Fruit fly (Drosophila melanogaster) whole organism, embryonic: ENCODE results near the gene CG14642.

Experiments used
- B-H1 ChIP-seq: fragments of 200-800 bp; sonication (Bioruptor generic); IDR thresholded peaks from 3 replicates; pipeline ENCODE4 v1.3.6; 2022; ENCODE audit warnings: missing biosample characterization, missing genetic modification characterization
- CG11696 ChIP-seq: fragments of 200-800 bp; sonication (Bioruptor generic); IDR thresholded peaks from 2 replicates; pipeline ENCODE4 v1.3.6; 2022; ENCODE audit warnings: missing biosample characterization, missing genetic modification characterization
- CG12071 ChIP-seq: fragments of 200-800 bp; sonication (Bioruptor generic); optimal IDR thresholded peaks from 3 replicates; lab custom pipeline; 2018; ENCODE audit warnings: missing biosample characterization, mild to moderate bottlenecking, missing genetic modification characterization
- CG12219 ChIP-seq: fragments of 200-800 bp; sonication (Bioruptor generic); optimal IDR thresholded peaks from 3 replicates; lab custom pipeline; 2018; ENCODE audit warnings: missing biosample characterization, mild to moderate bottlenecking, missing genetic modification characterization
- CG12299 ChIP-seq: fragments of 200-800 bp; sonication (Bioruptor generic); optimal IDR thresholded peaks from 2 replicates; lab custom pipeline; 2018; ENCODE audit warnings: missing biosample characterization, mild to moderate bottlenecking, missing genetic modification characterization
- CG12744 ChIP-seq: fragments of 200-800 bp; sonication (Bioruptor generic); optimal IDR thresholded peaks from 2 replicates; lab custom pipeline; 2016; ENCODE audit warnings: missing biosample characterization, missing genetic modification characterization
- CG12942 ChIP-seq: fragments of 200-800 bp; sonication (Bioruptor generic); optimal IDR thresholded peaks from 3 replicates; lab custom pipeline; 2016; ENCODE audit warnings: missing biosample characterization, missing genetic modification characterization
- CG13287 ChIP-seq: fragments of 200-800 bp; sonication (Bioruptor generic); IDR thresholded peaks from 2 replicates; pipeline ENCODE4 v1.3.6; 2022; ENCODE audit warnings: missing biosample characterization, missing genetic modification characterization; ENCODE audit not compliant: partially characterized antibody
- CG13424 ChIP-seq: fragments of 200-800 bp; sonication (Bioruptor generic); optimal IDR thresholded peaks from 2 replicates; lab custom pipeline; 2019; ENCODE audit warnings: missing biosample characterization, mild to moderate bottlenecking, missing genetic modification characterization, moderate library complexity
- CG13624 ChIP-seq: fragments of 200-800 bp; sonication (Bioruptor generic); optimal IDR thresholded peaks from 2 replicates; lab custom pipeline; 2016; ENCODE audit warnings: missing biosample characterization, missing genetic modification characterization
- CG1529 ChIP-seq: fragments of 200-800 bp; sonication (Bioruptor generic); optimal IDR thresholded peaks from 3 replicates; lab custom pipeline; 2018; ENCODE audit warnings: missing biosample characterization, missing genetic modification characterization
- CG15514 ChIP-seq: fragments of 200-800 bp; sonication (Bioruptor generic); optimal IDR thresholded peaks from 3 replicates; lab custom pipeline; 2017; ENCODE audit warnings: missing biosample characterization, missing genetic modification characterization, mild to moderate bottlenecking, moderate library complexity, missing genetic modification reagents
- CG16813 ChIP-seq: fragments of 200-800 bp; sonication (Bioruptor generic); IDR thresholded peaks from 3 replicates; pipeline ENCODE4 v1.3.6; 2022; ENCODE audit warnings: missing biosample characterization, missing genetic modification characterization; ENCODE audit not compliant: partially characterized antibody
- CG17385 ChIP-seq: fragments of 200-800 bp; sonication (Bioruptor generic); optimal IDR thresholded peaks from 3 replicates; lab custom pipeline; 2018; ENCODE audit warnings: missing biosample characterization, mild to moderate bottlenecking, missing genetic modification characterization
- CG2199 ChIP-seq: fragments of 200-800 bp; sonication (Bioruptor generic); IDR thresholded peaks from 3 replicates; pipeline ENCODE4 v1.3.6; 2022; ENCODE audit warnings: missing biosample characterization, missing genetic modification characterization
- CG2678 ChIP-seq: fragments of 200-800 bp; sonication (Bioruptor generic); optimal IDR thresholded peaks from 3 replicates; lab custom pipeline; 2019; ENCODE audit warnings: missing biosample characterization, mild to moderate bottlenecking, missing genetic modification characterization, moderate library complexity
- CG30020 ChIP-seq: fragments of 200-800 bp; optimal IDR thresholded peaks from 2 replicates; lab custom pipeline; 2019; ENCODE audit warnings: missing biosample characterization, mild to moderate bottlenecking, missing genetic modification characterization, moderate library complexity
- CG4328 ChIP-seq: fragments of 200-800 bp; sonication (Bioruptor generic); optimal IDR thresholded peaks from 3 replicates; lab custom pipeline; 2017; ENCODE audit warnings: missing biosample characterization, missing genetic modification reagents, missing genetic modification characterization
- CG6654 ChIP-seq: fragments of 200-800 bp; sonication (Bioruptor generic); optimal IDR thresholded peaks from 2 replicates; lab custom pipeline; 2017; ENCODE audit warnings: missing biosample characterization, mild to moderate bottlenecking, missing genetic modification characterization
- CG6765 ChIP-seq: fragments of 200-800 bp; sonication (Bioruptor generic); optimal IDR thresholded peaks from 3 replicates; lab custom pipeline; 2017; ENCODE audit warnings: missing biosample characterization, mild to moderate bottlenecking, missing genetic modification characterization
- CG6854 ChIP-seq: fragments of 200-800 bp; sonication (Bioruptor generic); optimal IDR thresholded peaks from 3 replicates; lab custom pipeline; 2017; ENCODE audit warnings: missing biosample characterization, mild to moderate bottlenecking, missing genetic modification characterization
- CG8388 ChIP-seq: fragments of 200-800 bp; sonication (Bioruptor generic); optimal IDR thresholded peaks from 2 replicates; lab custom pipeline; 2019; ENCODE audit warnings: missing biosample characterization, mild to moderate bottlenecking, missing genetic modification characterization, moderate library complexity
- CG8478 ChIP-seq: fragments of >200 bp; optimal IDR thresholded peaks from 2 replicates; lab custom pipeline; 2018
- Chrac-16 ChIP-seq: fragments of 200-800 bp; sonication (Bioruptor generic); optimal IDR thresholded peaks from 3 replicates; lab custom pipeline; 2016; ENCODE audit warnings: missing biosample characterization, missing genetic modification characterization
- Dbx ChIP-seq: fragments of 200-800 bp; sonication (Bioruptor generic); IDR thresholded peaks from 3 replicates; pipeline ENCODE4 v1.3.6; 2022; ENCODE audit warnings: missing biosample characterization, missing genetic modification characterization
- Hmx ChIP-seq: fragments of 200-800 bp; sonication (Bioruptor generic); optimal IDR thresholded peaks from 2 replicates; lab custom pipeline; 2016; ENCODE audit warnings: missing biosample characterization, missing genetic modification characterization
- Oaz ChIP-seq: fragments of 200-800 bp; sonication (Bioruptor generic); IDR thresholded peaks from 2 replicates; pipeline ENCODE4 v1.3.6; 2022; ENCODE audit warnings: missing biosample characterization, missing genetic modification characterization
- Oli ChIP-seq: fragments of 200-800 bp; sonication (Bioruptor generic); optimal IDR thresholded peaks from 2 replicates; lab custom pipeline; 2018; ENCODE audit warnings: missing biosample characterization, mild to moderate bottlenecking, missing genetic modification characterization, moderate library complexity
- Opbp ChIP-seq: fragments of 200-800 bp; sonication (Bioruptor generic); IDR thresholded peaks from 3 replicates; pipeline ENCODE4 v1.3.6; 2022; ENCODE audit warnings: missing biosample characterization, missing genetic modification characterization; ENCODE audit not compliant: partially characterized antibody
- Ptx1 ChIP-seq: fragments of 200-800 bp; sonication (Bioruptor generic); IDR thresholded peaks from 2 replicates; pipeline ENCODE4 v1.3.6; 2022; ENCODE audit warnings: missing biosample characterization, missing genetic modification characterization
- Side ChIP-seq: fragments of 200-800 bp; sonication (Bioruptor generic); optimal IDR thresholded peaks from 2 replicates; lab custom pipeline; 2016; ENCODE audit warnings: missing biosample characterization, missing genetic modification characterization
- abd-A ChIP-seq: fragments of 200-800 bp; sonication (Bioruptor generic); optimal IDR thresholded peaks from 3 replicates; lab custom pipeline; 2019; ENCODE audit warnings: missing biosample characterization, mild to moderate bottlenecking, missing genetic modification characterization, moderate library complexity
- ara ChIP-seq: fragments of 200-800 bp; sonication (Bioruptor generic); IDR thresholded peaks from 2 replicates; pipeline ENCODE4 v1.3.6; 2022; ENCODE audit warnings: missing biosample characterization, missing genetic modification characterization
- bigmax ChIP-seq: fragments of 200-800 bp; sonication (Bioruptor generic); optimal IDR thresholded peaks from 2 replicates; lab custom pipeline; 2018; ENCODE audit warnings: missing biosample characterization, mild to moderate bottlenecking, missing genetic modification characterization
- btn ChIP-seq: fragments of 200-800 bp; sonication (Bioruptor generic); optimal IDR thresholded peaks from 2 replicates; lab custom pipeline; 2016; ENCODE audit warnings: missing biosample characterization, missing genetic modification characterization
- dimm ChIP-seq: fragments of 200-800 bp; sonication (Bioruptor generic); IDR thresholded peaks from 2 replicates; pipeline ENCODE4 v1.3.6; 2022; ENCODE audit warnings: missing biosample characterization, missing genetic modification characterization
- en ChIP-seq: fragments of 200-800 bp; sonication (Bioruptor generic); optimal IDR thresholded peaks from 2 replicates; lab custom pipeline; 2016; ENCODE audit warnings: missing biosample characterization, missing genetic modification characterization
- gem ChIP-seq: fragments of 200-800 bp; sonication (Bioruptor generic); optimal IDR thresholded peaks from 2 replicates; lab custom pipeline; 2019; ENCODE audit warnings: missing biosample characterization, mild to moderate bottlenecking, missing genetic modification characterization, moderate library complexity
- gro ChIP-seq: fragments of 200-800 bp; sonication (Bioruptor generic); optimal IDR thresholded peaks from 2 replicates; lab custom pipeline; 2016; ENCODE audit warnings: missing biosample characterization, missing genetic modification characterization
- gt ChIP-seq: fragments of 200-800 bp; sonication (Bioruptor generic); IDR thresholded peaks from 2 replicates; pipeline ENCODE4 v1.3.6; 2022; ENCODE audit warnings: missing biosample characterization, missing genetic modification characterization
- ham ChIP-seq: fragments of 200-800 bp; sonication (Bioruptor generic); IDR thresholded peaks from 2 replicates; pipeline ENCODE4 v1.3.6; 2022; ENCODE audit warnings: missing biosample characterization, missing genetic modification characterization
- hb ChIP-seq: fragments of 200-800 bp; sonication (Bioruptor generic); IDR thresholded peaks from 3 replicates; pipeline ENCODE4 v1.3.6; 2022; ENCODE audit warnings: missing biosample characterization, missing genetic modification characterization; ENCODE audit not compliant: partially characterized antibody
- mam ChIP-seq: fragments of 200-800 bp; sonication (Bioruptor generic); optimal IDR thresholded peaks from 3 replicates; lab custom pipeline; 2016; ENCODE audit warnings: missing biosample characterization, missing genetic modification characterization
- org-1 ChIP-seq: fragments of 200-800 bp; sonication (Bioruptor generic); optimal IDR thresholded peaks from 2 replicates; lab custom pipeline; 2017; ENCODE audit warnings: missing biosample characterization, missing genetic modification characterization
- pum ChIP-seq: fragments of 200-800 bp; sonication (Bioruptor generic); optimal IDR thresholded peaks from 2 replicates; lab custom pipeline; 2016; ENCODE audit warnings: missing biosample characterization, missing genetic modification characterization
- sc ChIP-seq, 3 experiments: fragments of >200 bp in 2 of 3; fragments of 200-800 bp in 1 of 3; sonication (Bioruptor generic) in 1 of 3; optimal IDR thresholded peaks; 2 replicates in 2 of 3; 3 replicates in 1 of 3; lab custom pipeline; 2017; ENCODE audit warnings: mild to moderate bottlenecking in 1 of 3, missing biosample characterization in 1 of 3, missing genetic modification characterization in 1 of 3, missing genetic modification reagents in 1 of 3
- slp2 ChIP-seq: fragments of 200-800 bp; sonication (Bioruptor generic); optimal IDR thresholded peaks from 2 replicates; lab custom pipeline; 2016; ENCODE audit warnings: missing biosample characterization, missing genetic modification characterization
- sob ChIP-seq: fragments of 200-800 bp; sonication (Bioruptor generic); IDR thresholded peaks from 2 replicates; pipeline ENCODE4 v1.3.6; 2022; ENCODE audit warnings: missing biosample characterization, missing genetic modification characterization
- stc ChIP-seq: fragments of 200-800 bp; sonication (Bioruptor generic); IDR thresholded peaks from 2 replicates; pipeline ENCODE4 v1.3.6; 2022; ENCODE audit warnings: missing biosample characterization, missing genetic modification characterization
- yki ChIP-seq: fragments of >200 bp; optimal IDR thresholded peaks from 3 replicates; lab custom pipeline; 2018

CG14642 gene

dm6 chr3R:4215264-4215993 lies 27.1 kb downstream of the CG14642 start, which contains the start of gene CG14636 (continued):
- peak; percentile 5; the same call in 1 of the 2 replicates for TF ChIP-seq dimm (GFP tag; lab: Robert Waterston, UW)
- no peak for TF ChIP-seq CG12299 (tag; lab: Kevin White, UChicago)
- TF ChIP-seq CG8388 = peak; percentile 21
- peak; percentile 36 for TF ChIP-seq btn (GFP tag; lab: Kevin White, UChicago)
- TF ChIP-seq CG13424 (tag; lab: Kevin White, UChicago) = peak; percentile 73
- TF ChIP-seq CG16813 (GFP tag; lab: Robert Waterston, UW) = no peak
- TF ChIP-seq Oaz = peak; percentile 81
- no peak for TF ChIP-seq yki (lab: Kevin White, UChicago)
- TF ChIP-seq hb (GFP tag; lab: Robert Waterston, UW) = peak; percentile 62; the same call in 1 of the 3 replicates
- TF ChIP-seq CG6854 = peak; percentile 75
- peak; percentile 76 for TF ChIP-seq gem (tag; lab: Kevin White, UChicago)
- no peak for TF ChIP-seq ara
- TF ChIP-seq slp2 (GFP tag; lab: Kevin White, UChicago) = peak; percentile 74
- TF ChIP-seq sc (optimal IDR thresholded peaks at IDR 0.05; lab: Kevin White, UChicago) = no peak
- TF ChIP-seq sc (GFP tag; optimal IDR thresholded peaks at IDR 0.05; lab: Kevin White, UChicago) = no peak
- peak; percentile 60 for TF ChIP-seq B-H1
- peak; percentile 63 for TF ChIP-seq Chrac-16 (GFP tag; lab: Kevin White, UChicago)
- TF ChIP-seq Dbx (GFP tag; lab: Robert Waterston, UW) = peak; percentile 60; the same call in 1 of the 3 replicates
- TF ChIP-seq CG1529 (GFP tag; lab: Kevin White, UChicago) = peak; percentile 21
- peak; percentile 73 for TF ChIP-seq CG6765 (GFP tag; lab: Kevin White, UChicago)
- peak; percentile 45 for TF ChIP-seq CG12942 (GFP tag; lab: Kevin White, UChicago)
- TF ChIP-seq abd-A (tag; lab: Kevin White, UChicago) = no peak
- TF ChIP-seq CG15514 (GFP tag; lab: Kevin White, UChicago) = peak; percentile 73
- TF ChIP-seq CG12219 (GFP tag; lab: Kevin White, UChicago) = peak; percentile 58
- TF ChIP-seq mam = peak; percentile 73
- peak; percentile 74 for TF ChIP-seq org-1 (GFP tag; lab: Kevin White, UChicago)
- peak; percentile 52 for TF ChIP-seq CG13287
- TF ChIP-seq bigmax (GFP tag; lab: Kevin White, UChicago) = no peak
- peak; percentile 78 for TF ChIP-seq CG13624 (GFP tag; lab: Kevin White, UChicago)
- TF ChIP-seq Oli (tag; lab: Kevin White, UChicago) = peak; percentile 77
- peak; percentile 35 for TF ChIP-seq CG12744 (GFP tag; lab: Kevin White, UChicago)
- no peak for TF ChIP-seq CG30020 (tag; lab: Kevin White, UChicago)
- peak; percentile 37 for TF ChIP-seq CG12071
- TF ChIP-seq CG17385 = peak; percentile 68
- TF ChIP-seq CG2199 = peak; percentile 63; the same call in 2 of the 3 replicates
- peak; percentile 32; the same call in 1 of the 2 replicates for TF ChIP-seq CG11696 (GFP tag; lab: Robert Waterston, UW)
- no peak for TF ChIP-seq gt (GFP tag; lab: Robert Waterston, UW)
- TF ChIP-seq CG8478 (lab: Kevin White, UChicago) = no peak
- TF ChIP-seq pum (GFP tag; lab: Kevin White, UChicago) = peak; percentile 43
- TF ChIP-seq Opbp = no peak
- peak; percentile 5 for TF ChIP-seq en (GFP tag; lab: Kevin White, UChicago)
- TF ChIP-seq Ptx1 (GFP tag; lab: Robert Waterston, UW) = peak; percentile 89
- peak; percentile 63 for TF ChIP-seq Side
- peak; percentile 84 for TF ChIP-seq sob (GFP tag; lab: Robert Waterston, UW)
- TF ChIP-seq gro (GFP tag; lab: Kevin White, UChicago) = peak; percentile 63
- no peak for TF ChIP-seq Hmx
- TF ChIP-seq CG4328 = peak; percentile 64
- peak; percentile 78 for TF ChIP-seq CG2678 (tag; lab: Kevin White, UChicago)
- no peak for TF ChIP-seq CG6654 (GFP tag; lab: Kevin White, UChicago)
- peak; percentile 27; the same call in 1 of the 2 replicates for TF ChIP-seq ham (GFP tag; lab: Robert Waterston, UW)
- TF ChIP-seq stc (GFP tag; lab: Robert Waterston, UW) = peak; percentile 83
